Worm (Caenorhabditis elegans) whole organism, L2 larva: ENCODE measurements around the gene nyn-3.

ENCODE experiments used
- blmp-1 ChIP-seq: sonication (generic microtip); optimal IDR thresholded peaks from 2 replicates; lab custom pipeline; 2017; ENCODE audit warnings: missing genetic modification characterization, mild to moderate bottlenecking, missing compliant biosample characterization, antibody characterized with exemption, moderate library complexity; ENCODE audit not compliant: insufficient read depth
- dmd-4 ChIP-seq: sonication (generic microtip); optimal IDR thresholded peaks from 2 replicates; lab custom pipeline; 2017; ENCODE audit warnings: missing biosample characterization, missing genetic modification characterization
- lin-13 ChIP-seq: fragments of 150-350 bp; optimal IDR thresholded peaks from 2 replicates; lab custom pipeline; 2014; ENCODE audit warnings: missing biosample characterization, missing genetic modification reagents, missing genetic modification characterization
- nhr-11 ChIP-seq: fragments of 150-350 bp; optimal IDR thresholded peaks from 2 replicates; lab custom pipeline; 2014; ENCODE audit warnings: missing biosample characterization, missing genetic modification characterization
- nhr-12 ChIP-seq: fragments of 150-350 bp; optimal IDR thresholded peaks from 2 replicates; lab custom pipeline; 2014; ENCODE audit warnings: missing biosample characterization, missing genetic modification characterization
- nhr-237 ChIP-seq: fragments of 150-350 bp; optimal IDR thresholded peaks from 2 replicates; lab custom pipeline; 2014; ENCODE audit warnings: missing biosample characterization, missing genetic modification characterization
- snpc-4 ChIP-seq: fragments of 150-350 bp; optimal IDR thresholded peaks from 2 replicates; lab custom pipeline; 2014; ENCODE audit warnings: missing biosample characterization, missing genetic modification characterization

DNA sequence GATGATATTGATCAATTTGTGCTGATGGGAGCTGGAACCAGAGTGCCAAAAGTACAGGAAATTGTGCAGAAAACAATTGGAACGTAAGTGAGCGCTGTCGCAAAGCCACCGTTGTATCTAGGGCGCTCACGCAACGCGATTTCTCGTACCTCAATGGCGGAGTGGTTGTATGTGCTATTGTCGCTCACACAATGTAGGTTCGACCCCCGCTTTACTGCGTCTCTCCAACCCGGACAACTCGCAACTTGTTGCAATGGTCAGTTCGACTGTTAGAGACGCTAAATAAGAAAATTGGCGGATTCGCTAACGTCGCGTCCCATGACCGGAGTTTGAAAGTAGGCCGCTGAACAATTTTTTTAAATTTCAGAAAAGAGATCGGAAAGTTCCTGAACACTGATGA, 43.9 kb downstream of the nyn-3 start:
- no peak for TF ChIP-seq nhr-237 (tag; lab: Kevin White, UChicago)
- no peak for TF ChIP-seq nhr-11 (tag; lab: Kevin White, UChicago)
- TF ChIP-seq lin-13 (GFP tag; lab: Kevin White, UChicago): no peak
- no peak for TF ChIP-seq blmp-1 (tag; lab: Kevin White, UChicago)
- no peak for TF ChIP-seq snpc-4 (tag; lab: Kevin White, UChicago)
- TF ChIP-seq nhr-12 (tag; lab: Kevin White, UChicago): no peak
- TF ChIP-seq dmd-4 (tag; lab: Kevin White, UChicago): no peak
